Fruit fly (Drosophila melanogaster) S2 (cell line): ENCODE measurements around the gene CG44362.

Source experiments
- CG8478 ChIP-seq: fragments of >200 bp; optimal IDR thresholded peaks from 2 replicates; lab custom pipeline; 2018
- CTCF ChIP-seq, 2 experiments: fragments of >200 bp; optimal IDR thresholded peaks; 2 replicates each; lab custom pipeline; 2018

dm6 chr3L:11378429-11378914, 18.9 kb upstream of the CG44362 start:
- no peak for TF ChIP-seq CG8478
- no peak for TF ChIP-seq CTCF (optimal IDR thresholded peaks at IDR 0.05; lab: Kevin White, UChicago)
